Worm (Caenorhabditis elegans) whole organism, L1 larva: ENCODE results near the gene F56D2.3.

Experiments
- ceh-82 ChIP-seq, 3 experiments: fragments of 150-350 bp in 1 of 3; sonication (generic microtip) in 2 of 3; optimal IDR thresholded peaks; 2 replicates each; lab custom pipeline; 2014 to 2017; ENCODE audit warnings: missing biosample characterization in 3 of 3, missing genetic modification characterization in 3 of 3
- lin-15B ChIP-seq: fragments of 150-350 bp; sonication (generic microtip); optimal IDR thresholded peaks from 3 replicates; lab custom pipeline; 2014; ENCODE audit warnings: missing biosample characterization, missing genetic modification characterization
- lin-39 ChIP-seq: fragments of 150-350 bp; optimal IDR thresholded peaks from 2 replicates; lab custom pipeline; 2014; ENCODE audit warnings: missing biosample characterization, missing genetic modification reagents, missing genetic modification characterization
- mdl-1 ChIP-seq, 2 experiments: fragments of 150-350 bp; optimal IDR thresholded peaks; 2 replicates each; lab custom pipeline; 2014 to 2017; ENCODE audit warnings: missing biosample characterization in 2 of 2, missing genetic modification characterization in 2 of 2, inconsistent platforms in 1 of 2
- nhr-28 ChIP-seq: fragments of 150-350 bp; optimal IDR thresholded peaks from 2 replicates; lab custom pipeline; 2014; ENCODE audit warnings: missing biosample characterization, missing genetic modification characterization
- snpc-4 ChIP-seq: fragments of 150-350 bp; optimal IDR thresholded peaks from 2 replicates; lab custom pipeline; 2014; ENCODE audit warnings: missing biosample characterization, missing genetic modification characterization
- unc-62 ChIP-seq: fragments of 150-350 bp; optimal IDR thresholded peaks from 2 replicates; lab custom pipeline; 2014; ENCODE audit warnings: missing biosample characterization, missing genetic modification reagents, missing genetic modification characterization
- unc-86 ChIP-seq: sonication (generic microtip); optimal IDR thresholded peaks from 2 replicates; lab custom pipeline; 2016; ENCODE audit warnings: missing genetic modification characterization, missing compliant biosample characterization

ce11 chrIII:5588746-5589145 lies 4.0 kb downstream of the F56D2.3 start:
- TF ChIP-seq ceh-82 (tag; optimal IDR thresholded peaks at IDR 0.05; lab: Kevin White, UChicago) (no peak), nhr-28 (tag; lab: Kevin White, UChicago) (no peak), unc-86 (tag; lab: Kevin White, UChicago) (no peak), mdl-1 (tag; optimal IDR thresholded peaks at IDR 0.05; lab: Kevin White, UChicago) (no peak), unc-62 (GFP tag; lab: Kevin White, UChicago) (no peak), lin-15B (tag; lab: Kevin White, UChicago) (no peak), snpc-4 (tag; lab: Kevin White, UChicago) (no peak), lin-39 (no peak)
